Worm (Caenorhabditis elegans) whole organism, midembryonic: ENCODE data around the gene ZK1307.3.

ENCODE experiments used
- cog-1 ChIP-seq: sonication (generic microtip); optimal IDR thresholded peaks from 2 replicates; lab custom pipeline; 2016; ENCODE audit warnings: missing genetic modification characterization, missing compliant biosample characterization
- flt-1 ChIP-seq: fragments of 200-800 bp; sonication (Bioruptor generic); IDR thresholded peaks from 2 replicates; pipeline ENCODE4 v1.3.6; 2022; ENCODE audit warnings: missing genetic modification characterization, missing compliant biosample characterization
- klf-2 ChIP-seq: fragments of 200-800 bp; sonication (Bioruptor generic); conservative IDR thresholded peaks from 2 replicates; pipeline ENCODE4 v1.3.6; 2022; ENCODE audit warnings: missing genetic modification reagents, missing genetic modification characterization, missing compliant biosample characterization
- tab-1 ChIP-seq: fragments of 200-800 bp; sonication (Bioruptor generic); IDR thresholded peaks from 2 replicates; pipeline ENCODE4 v1.3.6; 2022; ENCODE audit warnings: missing genetic modification characterization, missing compliant biosample characterization
- ztf-23 ChIP-seq: fragments of 200-800 bp; sonication (Bioruptor generic); IDR thresholded peaks from 2 replicates; pipeline ENCODE4 v1.3.6; 2022; ENCODE audit warnings: missing genetic modification reagents, missing genetic modification characterization, missing compliant biosample characterization
- ztf-29 ChIP-seq: fragments of 200-800 bp; sonication (Bioruptor generic); IDR thresholded peaks from 2 replicates; pipeline ENCODE4 v1.3.6; 2022; ENCODE audit warnings: missing genetic modification reagents, missing genetic modification characterization, missing compliant biosample characterization

DNA sequence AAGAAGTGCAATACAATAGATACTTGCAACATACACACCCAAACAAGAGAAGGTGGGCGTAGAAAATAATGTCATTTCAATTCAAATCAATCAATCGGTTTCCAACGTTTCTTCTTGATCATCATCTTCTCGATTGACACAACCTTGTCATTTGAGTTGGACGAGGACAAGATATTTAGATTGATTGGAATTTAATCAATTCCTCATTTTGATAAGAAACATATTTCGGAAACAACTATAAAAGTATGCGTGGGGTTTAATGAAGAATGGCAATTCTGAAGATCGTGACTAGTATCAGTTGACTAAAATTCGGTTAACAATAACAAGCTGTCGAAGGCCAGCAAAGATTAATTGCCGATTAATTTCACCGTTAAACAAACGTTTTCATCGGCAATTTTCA, 32.2 kb downstream of the ZK1307.3 start:
- TF ChIP-seq ztf-23 (no peak), ztf-29 (GFP tag; lab: Robert Waterston, UW) (no peak), cog-1 (tag; lab: Kevin White, UChicago) (no peak), klf-2 (GFP tag; lab: Robert Waterston, UW) (no peak), flt-1 (GFP tag; lab: Robert Waterston, UW) (no peak), tab-1 (GFP tag; lab: Robert Waterston, UW) (no peak)
